Worm (Caenorhabditis elegans) whole organism, young adult: ENCODE measurements around the gene T02G5.3.

Experiments used
- B0035.1 ChIP-seq: sonication (generic microtip); optimal IDR thresholded peaks from 2 replicates; lab custom pipeline; 2016; ENCODE audit warnings: missing genetic modification characterization, mild to moderate bottlenecking, missing compliant biosample characterization, missing genotype, missing genetic modification reagents
- B0336.3 ChIP-seq: fragments of 200-800 bp; sonication (Bioruptor generic); IDR thresholded peaks from 2 replicates; pipeline ENCODE4 v1.3.6; 2022; ENCODE audit warnings: missing genetic modification characterization, missing compliant biosample characterization
- C06A6.2 ChIP-seq: fragments of 200-800 bp; sonication (Bioruptor generic); conservative IDR thresholded peaks from 2 replicates; pipeline ENCODE4 v1.3.6; 2022; ENCODE audit warnings: missing genetic modification characterization, missing compliant biosample characterization
- C17E4.6 ChIP-seq: fragments of 200-800 bp; sonication (Bioruptor generic); IDR thresholded peaks from 2 replicates; pipeline ENCODE4 v1.3.6; 2022; ENCODE audit warnings: missing genetic modification reagents, missing genetic modification characterization, missing compliant biosample characterization
- F10E7.11 ChIP-seq: sonication (generic microtip); optimal IDR thresholded peaks from 2 replicates; lab custom pipeline; 2017; ENCODE audit warnings: mild to moderate bottlenecking, missing genetic modification characterization, moderate library complexity, missing compliant biosample characterization
- F33H1.4 ChIP-seq: fragments of 200-800 bp; sonication (Bioruptor generic); IDR thresholded peaks from 2 replicates; pipeline ENCODE4 v1.3.6; 2022; ENCODE audit warnings: missing genetic modification reagents, missing genetic modification characterization, missing compliant biosample characterization
- F49E8.2 ChIP-seq: sonication (generic microtip); optimal IDR thresholded peaks from 3 replicates; lab custom pipeline; 2017; ENCODE audit warnings: missing genetic modification characterization, mild to moderate bottlenecking, missing compliant biosample characterization, antibody characterized with exemption, moderate library complexity; ENCODE audit not compliant: insufficient read depth
- F57A8.1 ChIP-seq: fragments of 200-800 bp; sonication (Bioruptor generic); optimal IDR thresholded peaks from 2 replicates; lab custom pipeline; 2018; ENCODE audit warnings: mild to moderate bottlenecking, missing genetic modification characterization, moderate library complexity, missing compliant biosample characterization
- F57C9.4 ChIP-seq: sonication (generic microtip); optimal IDR thresholded peaks from 2 replicates; lab custom pipeline; 2017; ENCODE audit warnings: mild to moderate bottlenecking, missing genetic modification characterization, missing compliant biosample characterization
- T07F8.4 ChIP-seq: sonication (generic microtip); optimal IDR thresholded peaks from 2 replicates; lab custom pipeline; 2016; ENCODE audit warnings: mild to moderate bottlenecking, missing genetic modification characterization, moderate library complexity, missing compliant biosample characterization
- ZK185.1 ChIP-seq: sonication (generic microtip); optimal IDR thresholded peaks from 2 replicates; lab custom pipeline; 2016; ENCODE audit warnings: mild to moderate bottlenecking, missing genetic modification characterization, missing compliant biosample characterization; ENCODE audit not compliant: poor library complexity, severe bottlenecking
- akir-1 ChIP-seq: fragments of 200-800 bp; sonication (Bioruptor generic); optimal IDR thresholded peaks from 2 replicates; lab custom pipeline; 2018; ENCODE audit warnings: mild to moderate bottlenecking, missing genetic modification characterization, moderate library complexity, missing compliant biosample characterization
- ama-1 ChIP-seq, 3 experiments: fragments of 150-350 bp in 1 of 3; sonication (generic microtip) in 2 of 3; optimal IDR thresholded peaks; 2 replicates each; lab custom pipeline; 2014 to 2018; ENCODE audit warnings: missing biosample characterization in 2 of 3, missing genetic modification characterization in 2 of 3, missing genetic modification reagents in 2 of 3
- aptf-3 ChIP-seq: fragments of 200-800 bp; sonication (Bioruptor generic); IDR thresholded peaks from 2 replicates; pipeline ENCODE4 v1.3.6; 2022; ENCODE audit warnings: missing genetic modification characterization, missing compliant biosample characterization
- athp-1 ChIP-seq: sonication (generic microtip); optimal IDR thresholded peaks from 2 replicates; lab custom pipeline; 2017; ENCODE audit warnings: mild to moderate bottlenecking, missing genetic modification characterization, missing compliant biosample characterization
- bed-1 ChIP-seq: fragments of 200-800 bp; sonication (Bioruptor generic); IDR thresholded peaks from 2 replicates; pipeline ENCODE4 v1.3.6; 2022; ENCODE audit warnings: missing genetic modification reagents, missing genetic modification characterization, missing compliant biosample characterization
- bed-2 ChIP-seq: fragments of 200-800 bp; sonication (Bioruptor generic); IDR thresholded peaks from 2 replicates; pipeline ENCODE4 v1.3.6; 2022; ENCODE audit warnings: missing genetic modification reagents, missing genetic modification characterization, missing compliant biosample characterization
- ccch-3 ChIP-seq: fragments of 200-800 bp; sonication (Bioruptor generic); optimal IDR thresholded peaks from 2 replicates; lab custom pipeline; 2018; ENCODE audit warnings: mild to moderate bottlenecking, missing genetic modification characterization, missing compliant biosample characterization
- cebp-2 ChIP-seq: fragments of 200-800 bp; sonication (Bioruptor generic); IDR thresholded peaks from 2 replicates; pipeline ENCODE4 v1.3.6; 2022; ENCODE audit warnings: missing genetic modification characterization, missing compliant biosample characterization
- ceh-100 ChIP-seq: fragments of 200-800 bp; sonication (Bioruptor generic); IDR thresholded peaks from 2 replicates; pipeline ENCODE4 v1.3.6; 2022; ENCODE audit warnings: missing genetic modification reagents, missing genetic modification characterization, missing compliant biosample characterization
- ceh-40 ChIP-seq: fragments of 200-800 bp; sonication (Bioruptor generic); IDR thresholded peaks from 2 replicates; pipeline ENCODE4 v1.3.6; 2022; ENCODE audit warnings: missing genetic modification characterization, missing compliant biosample characterization
- ceh-91 ChIP-seq: fragments of 200-800 bp; sonication (Bioruptor generic); IDR thresholded peaks from 2 replicates; pipeline ENCODE4 v1.3.6; 2022; ENCODE audit warnings: missing genetic modification reagents, missing genetic modification characterization, missing compliant biosample characterization
- die-1 ChIP-seq: sonication (generic microtip); optimal IDR thresholded peaks from 2 replicates; lab custom pipeline; 2016; ENCODE audit warnings: missing genotype, mild to moderate bottlenecking, missing genetic modification characterization, missing compliant biosample characterization
- egl-18 ChIP-seq: fragments of 200-800 bp; sonication (Bioruptor generic); IDR thresholded peaks from 2 replicates; pipeline ENCODE4 v1.3.6; 2022; ENCODE audit warnings: missing genetic modification reagents, missing genetic modification characterization, missing compliant biosample characterization
- hmg-1.2 ChIP-seq: fragments of 200-800 bp; sonication (Bioruptor generic); IDR thresholded peaks from 2 replicates; pipeline ENCODE4 v1.3.6; 2022; ENCODE audit warnings: missing genetic modification reagents, missing genetic modification characterization, missing compliant biosample characterization
- hmg-20 ChIP-seq: fragments of 200-800 bp; sonication (Bioruptor generic); IDR thresholded peaks from 2 replicates; pipeline ENCODE4 v1.3.6; 2022; ENCODE audit warnings: missing genetic modification reagents, missing genetic modification characterization, missing compliant biosample characterization
- hrde-1 ChIP-seq: sonication (generic microtip); optimal IDR thresholded peaks from 2 replicates; lab custom pipeline; 2016; ENCODE audit warnings: missing genetic modification characterization, mild to moderate bottlenecking, missing compliant biosample characterization, moderate library complexity, missing genotype, missing genetic modification reagents, borderline replicate concordance
- lag-1 ChIP-seq: fragments of 200-800 bp; sonication (Bioruptor generic); IDR thresholded peaks from 2 replicates; pipeline ENCODE4 v1.3.6; 2022; ENCODE audit warnings: missing genetic modification reagents, missing genetic modification characterization, missing compliant biosample characterization
- let-607 ChIP-seq, 2 experiments: fragments of 200-800 bp in 1 of 2; sonication (Bioruptor generic) in 1 of 2; sonication (generic microtip) in 1 of 2; optimal IDR thresholded peaks; 2 replicates each; lab custom pipeline; 2016 to 2018; ENCODE audit warnings: mild to moderate bottlenecking in 2 of 2, missing compliant biosample characterization in 2 of 2, missing genetic modification characterization in 2 of 2, moderate library complexity in 2 of 2, missing genotype in 1 of 2
- lin-26 ChIP-seq: fragments of 200-800 bp; sonication (Bioruptor generic); IDR thresholded peaks from 2 replicates; pipeline ENCODE4 v1.3.6; 2022; ENCODE audit warnings: missing genetic modification reagents, missing genetic modification characterization, missing compliant biosample characterization
- lin-40 ChIP-seq: sonication (generic microtip); optimal IDR thresholded peaks from 2 replicates; lab custom pipeline; 2016; ENCODE audit warnings: missing genetic modification characterization, mild to moderate bottlenecking, missing compliant biosample characterization, missing genotype, missing genetic modification reagents
- lsy-27 ChIP-seq: sonication (generic microtip); optimal IDR thresholded peaks from 2 replicates; lab custom pipeline; 2017; ENCODE audit warnings: missing genetic modification characterization, mild to moderate bottlenecking, missing compliant biosample characterization, antibody characterized with exemption, missing genotype, borderline replicate concordance; ENCODE audit not compliant: insufficient read depth
- madf-3 ChIP-seq: fragments of 200-800 bp; sonication (Bioruptor generic); IDR thresholded peaks from 2 replicates; pipeline ENCODE4 v1.3.6; 2022; ENCODE audit warnings: missing genetic modification reagents, missing genetic modification characterization, missing compliant biosample characterization
- madf-8 ChIP-seq: fragments of 200-800 bp; sonication (Bioruptor generic); conservative IDR thresholded peaks from 2 replicates; pipeline ENCODE4 v1.3.6; 2022; ENCODE audit warnings: missing genetic modification reagents, missing genetic modification characterization, missing compliant biosample characterization
- mcd-1 ChIP-seq: fragments of 200-800 bp; sonication (Bioruptor generic); IDR thresholded peaks from 2 replicates; pipeline ENCODE4 v1.3.6; 2022; ENCODE audit warnings: missing genetic modification reagents, missing genetic modification characterization, missing compliant biosample characterization
- mel-28 ChIP-seq: sonication (generic microtip); optimal IDR thresholded peaks from 2 replicates; lab custom pipeline; 2016; ENCODE audit warnings: borderline replicate concordance, mild to moderate bottlenecking, missing genetic modification characterization, missing compliant biosample characterization
- mxl-1 ChIP-seq: sonication (generic microtip); optimal IDR thresholded peaks from 2 replicates; lab custom pipeline; 2016; ENCODE audit warnings: missing genetic modification characterization, missing compliant biosample characterization
- nhr-120 ChIP-seq: fragments of 200-800 bp; sonication (Bioruptor generic); IDR thresholded peaks from 2 replicates; pipeline ENCODE4 v1.3.6; 2022; ENCODE audit warnings: missing genetic modification characterization, missing compliant biosample characterization
- nhr-80 ChIP-seq: sonication (generic microtip); optimal IDR thresholded peaks from 2 replicates; lab custom pipeline; 2016; ENCODE audit warnings: missing genetic modification characterization, missing compliant biosample characterization
- repo-1 ChIP-seq: sonication (generic microtip); optimal IDR thresholded peaks from 2 replicates; lab custom pipeline; 2017; ENCODE audit warnings: mild to moderate bottlenecking, missing genetic modification characterization, missing compliant biosample characterization
- snpc-3.4 ChIP-seq: sonication (generic microtip); optimal IDR thresholded peaks from 2 replicates; lab custom pipeline; 2017; ENCODE audit warnings: missing genetic modification characterization, mild to moderate bottlenecking, missing compliant biosample characterization, antibody characterized with exemption, moderate library complexity, missing genotype, missing genetic modification reagents
- snpc-4 ChIP-seq, 5 experiments: fragments of 150-350 bp in 1 of 5; sonication (generic microtip) in 4 of 5; optimal IDR thresholded peaks; 2 replicates each; lab custom pipeline; 2014 to 2018; ENCODE audit warnings: missing genetic modification characterization in 5 of 5, missing biosample characterization in 3 of 5, antibody characterized with exemption in 2 of 5, mild to moderate bottlenecking in 2 of 5, missing compliant biosample characterization in 2 of 5, missing genotype in 2 of 5, moderate library complexity in 2 of 5, missing genetic modification reagents in 1 of 5
- somi-1 ChIP-seq: fragments of 200-800 bp; sonication (Bioruptor generic); optimal IDR thresholded peaks from 2 replicates; lab custom pipeline; 2018; ENCODE audit warnings: mild to moderate bottlenecking, missing genetic modification characterization, missing compliant biosample characterization
- unc-130 ChIP-seq: sonication (generic microtip); optimal IDR thresholded peaks from 2 replicates; lab custom pipeline; 2016; ENCODE audit warnings: missing genetic modification reagents, missing genetic modification characterization, missing compliant biosample characterization
- xnd-1 ChIP-seq: sonication (generic microtip); optimal IDR thresholded peaks from 2 replicates; lab custom pipeline; 2016; ENCODE audit warnings: missing genotype, missing genetic modification reagents, missing genetic modification characterization, missing compliant biosample characterization
- zim-3 ChIP-seq: sonication (generic microtip); optimal IDR thresholded peaks from 2 replicates; lab custom pipeline; 2017; ENCODE audit warnings: mild to moderate bottlenecking, missing genetic modification characterization, moderate library complexity, missing compliant biosample characterization

T02G5.3 gene

ce11 chrII:7122661-7123418, 29.7 kb downstream of the T02G5.3 start, which contains the start of gene F10E7.11 (continued):
- no peak; the same call in 1 of the 2 replicates for TF ChIP-seq ceh-91 (GFP tag; lab: Robert Waterston, UW)
- no peak for TF ChIP-seq die-1 (tag; lab: Kevin White, UChicago)
- TF ChIP-seq F57A8.1 (GFP tag; lab: Kevin White, UChicago), result no peak
- no peak for TF ChIP-seq F10E7.11 (tag; lab: Kevin White, UChicago)
- peak; percentile 63 for TF ChIP-seq ceh-100
- TF ChIP-seq B0336.3, result peak; percentile 34; the same call in 1 of the 2 replicates
- TF ChIP-seq hmg-1.2 (GFP tag; lab: Robert Waterston, UW), result peak; percentile 7; the same call in 1 of the 2 replicates
- TF ChIP-seq snpc-3.4 (tag; lab: Kevin White, UChicago), result peak; percentile 5
- peak; percentile 78 for TF ChIP-seq mcd-1 (GFP tag; lab: Robert Waterston, UW)
- TF ChIP-seq T07F8.4, result no peak
- TF ChIP-seq bed-1 (GFP tag; lab: Robert Waterston, UW), result no peak
- TF ChIP-seq ama-1 (optimal IDR thresholded peaks at IDR 0.05; lab: Kevin White, UChicago), result no peak
- no peak for TF ChIP-seq ama-1 (GFP tag; optimal IDR thresholded peaks at IDR 0.05; lab: Kevin White, UChicago)
- no peak for TF ChIP-seq ceh-40 (GFP tag; lab: Robert Waterston, UW)
- no peak for TF ChIP-seq bed-2
- TF ChIP-seq C06A6.2 (GFP tag; lab: Robert Waterston, UW), result peak; percentile 71; the same call in 1 of the 2 replicates
- no peak for TF ChIP-seq mxl-1 (tag; lab: Kevin White, UChicago)
- TF ChIP-seq cebp-2 (GFP tag; lab: Robert Waterston, UW), result no peak
- TF ChIP-seq lin-40, result no peak
- peak; percentile 26; the same call in 1 of the 2 replicates for TF ChIP-seq lin-26
- no peak for TF ChIP-seq let-607 (tag; optimal IDR thresholded peaks at IDR 0.05; lab: Kevin White, UChicago)
- no peak for TF ChIP-seq athp-1 (tag; lab: Kevin White, UChicago)
- no peak for TF ChIP-seq F33H1.4
- TF ChIP-seq mel-28 (tag; lab: Kevin White, UChicago), result no peak
- no peak for TF ChIP-seq F57C9.4 (tag; lab: Kevin White, UChicago)
- peak; percentile 4 for TF ChIP-seq xnd-1 (tag; lab: Kevin White, UChicago)
- TF ChIP-seq egl-18, result no peak
- no peak for TF ChIP-seq C17E4.6 (GFP tag; lab: Robert Waterston, UW)
- no peak for TF ChIP-seq nhr-120 (GFP tag; lab: Robert Waterston, UW)
- TF ChIP-seq snpc-4 (GFP tag; optimal IDR thresholded peaks at IDR 0.05; lab: Kevin White, UChicago), result no peak
- TF ChIP-seq snpc-4 (tag; optimal IDR thresholded peaks at IDR 0.05; lab: Kevin White, UChicago), result peak in 2 of 4 experiments; percentile 33 to 34
- no peak for TF ChIP-seq repo-1 (tag; lab: Kevin White, UChicago)
- no peak for TF ChIP-seq ZK185.1
- TF ChIP-seq ccch-3, result no peak
- TF ChIP-seq hrde-1, result no peak
- no peak for TF ChIP-seq aptf-3 (GFP tag; lab: Robert Waterston, UW)
- TF ChIP-seq B0035.1 (tag; lab: Kevin White, UChicago), result no peak
- no peak for TF ChIP-seq somi-1
- no peak for TF ChIP-seq lag-1
- TF ChIP-seq zim-3 (tag; lab: Kevin White, UChicago), result no peak
- TF ChIP-seq F49E8.2 (tag; lab: Kevin White, UChicago), result no peak
- no peak for TF ChIP-seq lsy-27
- no peak for TF ChIP-seq akir-1 (GFP tag; lab: Kevin White, UChicago)
- no peak for TF ChIP-seq nhr-80 (tag; lab: Kevin White, UChicago)
- no peak for TF ChIP-seq madf-8
- no peak; the same call in 1 of the 2 replicates for TF ChIP-seq madf-3 (GFP tag; lab: Robert Waterston, UW)
- no peak for TF ChIP-seq hmg-20
- peak; percentile 6 for TF ChIP-seq unc-130 (GFP tag; lab: Kevin White, UChicago)
